Fruit fly (Drosophila melanogaster) whole organism, embryonic: Measurements from ENCODE around the gene CG15046.

Source experiments
- B-H2 ChIP-seq: fragments of 200-800 bp; sonication (Bioruptor generic); optimal IDR thresholded peaks from 2 replicates; lab custom pipeline; 2018; ENCODE audit warnings: missing biosample characterization, mild to moderate bottlenecking, missing genetic modification characterization
- Bgb ChIP-seq: fragments of 200-800 bp; sonication (Bioruptor generic); IDR thresholded peaks from 2 replicates; pipeline ENCODE4 v1.3.6; 2022; ENCODE audit warnings: missing biosample characterization, missing genetic modification characterization; ENCODE audit not compliant: partially characterized antibody
- BtbVII ChIP-seq: fragments of 200-800 bp; sonication (Bioruptor generic); optimal IDR thresholded peaks from 3 replicates; lab custom pipeline; 2017; ENCODE audit warnings: missing biosample characterization, mild to moderate bottlenecking, missing genetic modification characterization
- CG10654 ChIP-seq: fragments of 200-800 bp; sonication (Bioruptor generic); optimal IDR thresholded peaks from 2 replicates; lab custom pipeline; 2016; ENCODE audit warnings: missing biosample characterization, missing genetic modification characterization
- CG11093 ChIP-seq: fragments of 200-800 bp; sonication (Bioruptor generic); IDR thresholded peaks from 3 replicates; pipeline ENCODE4 v1.3.6; 2022; ENCODE audit warnings: missing biosample characterization, missing genetic modification characterization
- CG11723 ChIP-seq: fragments of 200-800 bp; sonication (Bioruptor generic); optimal IDR thresholded peaks from 2 replicates; lab custom pipeline; 2017; ENCODE audit warnings: missing biosample characterization, mild to moderate bottlenecking, missing genetic modification characterization
- CG12942 ChIP-seq: fragments of 200-800 bp; sonication (Bioruptor generic); optimal IDR thresholded peaks from 3 replicates; lab custom pipeline; 2016; ENCODE audit warnings: missing biosample characterization, missing genetic modification characterization
- CG1602 ChIP-seq: fragments of 200-800 bp; sonication (Bioruptor generic); optimal IDR thresholded peaks from 3 replicates; lab custom pipeline; 2016; ENCODE audit warnings: missing biosample characterization, missing genetic modification characterization
- CG16815 ChIP-seq: fragments of 200-800 bp; sonication (Bioruptor generic); optimal IDR thresholded peaks from 3 replicates; lab custom pipeline; 2017; ENCODE audit warnings: missing biosample characterization, mild to moderate bottlenecking, missing genetic modification characterization
- CG31441 ChIP-seq: fragments of 200-800 bp; sonication (Bioruptor generic); IDR thresholded peaks from 2 replicates; pipeline ENCODE4 v1.3.6; 2022; ENCODE audit warnings: missing biosample characterization, missing genetic modification characterization
- CG3407 ChIP-seq: fragments of 200-800 bp; sonication (Bioruptor generic); optimal IDR thresholded peaks from 2 replicates; lab custom pipeline; 2018; ENCODE audit warnings: missing biosample characterization, mild to moderate bottlenecking, missing genetic modification characterization
- CG5180 ChIP-seq: fragments of 200-800 bp; sonication (Bioruptor generic); optimal IDR thresholded peaks from 3 replicates; lab custom pipeline; 2017; ENCODE audit warnings: missing biosample characterization, missing genetic modification characterization, mild to moderate bottlenecking, moderate library complexity, missing genetic modification reagents
- CG6765 ChIP-seq: fragments of 200-800 bp; sonication (Bioruptor generic); optimal IDR thresholded peaks from 3 replicates; lab custom pipeline; 2017; ENCODE audit warnings: missing biosample characterization, mild to moderate bottlenecking, missing genetic modification characterization
- CG7372 ChIP-seq: fragments of 200-800 bp; sonication (Bioruptor generic); IDR thresholded peaks from 2 replicates; pipeline ENCODE4 v1.3.6; 2022; ENCODE audit warnings: missing biosample characterization, missing genetic modification characterization
- CG8765 ChIP-seq: fragments of 200-800 bp; sonication (Bioruptor generic); IDR thresholded peaks from 2 replicates; pipeline ENCODE4 v1.3.6; 2022; ENCODE audit warnings: missing biosample characterization, missing genetic modification characterization
- CHES-1-like ChIP-seq: fragments of 200-800 bp; sonication (Bioruptor generic); optimal IDR thresholded peaks from 2 replicates; lab custom pipeline; 2016; ENCODE audit warnings: missing biosample characterization, missing genetic modification characterization
- E2f1 ChIP-seq: fragments of 200-800 bp; sonication (Bioruptor generic); IDR thresholded peaks from 2 replicates; pipeline ENCODE4 v1.3.6; 2022; ENCODE audit warnings: missing biosample characterization, missing genetic modification characterization
- Hand ChIP-seq: fragments of 200-800 bp; sonication (Bioruptor generic); optimal IDR thresholded peaks from 2 replicates; lab custom pipeline; 2017; ENCODE audit warnings: mild to moderate bottlenecking, missing biosample characterization, missing genetic modification reagents, missing genetic modification characterization
- HmgD ChIP-seq: fragments of 200-800 bp; sonication (Bioruptor generic); optimal IDR thresholded peaks from 3 replicates; lab custom pipeline; 2016; ENCODE audit warnings: missing biosample characterization, missing genetic modification characterization
- Hmr ChIP-seq: fragments of 200-800 bp; sonication (Bioruptor generic); optimal IDR thresholded peaks from 3 replicates; lab custom pipeline; 2017; ENCODE audit warnings: mild to moderate bottlenecking, missing biosample characterization, missing genetic modification reagents, missing genetic modification characterization
- Lim3 ChIP-seq: fragments of 200-800 bp; sonication (Bioruptor generic); IDR thresholded peaks from 2 replicates; pipeline ENCODE4 v1.3.6; 2022; ENCODE audit warnings: missing biosample characterization, missing genetic modification characterization
- MESR4 ChIP-seq: fragments of 200-800 bp; sonication (Bioruptor generic); optimal IDR thresholded peaks from 2 replicates; lab custom pipeline; 2018; ENCODE audit warnings: missing biosample characterization, mild to moderate bottlenecking, missing genetic modification characterization, moderate library complexity
- Myb ChIP-seq: fragments of 200-800 bp; sonication (Bioruptor generic); optimal IDR thresholded peaks from 2 replicates; lab custom pipeline; 2016; ENCODE audit warnings: missing biosample characterization, missing genetic modification characterization
- NC2α ChIP-seq: fragments of 200-800 bp; sonication (Bioruptor generic); optimal IDR thresholded peaks from 2 replicates; lab custom pipeline; 2016; ENCODE audit warnings: missing biosample characterization, missing genetic modification characterization
- NK7.1 ChIP-seq: fragments of 200-800 bp; sonication (Bioruptor generic); optimal IDR thresholded peaks from 3 replicates; lab custom pipeline; 2016; ENCODE audit warnings: missing biosample characterization, missing genetic modification characterization
- Nf-YC ChIP-seq: fragments of 200-800 bp; optimal IDR thresholded peaks from 3 replicates; lab custom pipeline; 2019; ENCODE audit warnings: missing biosample characterization, mild to moderate bottlenecking, missing genetic modification characterization, moderate library complexity
- Poxn ChIP-seq: fragments of 200-800 bp; sonication (Bioruptor generic); IDR thresholded peaks from 2 replicates; pipeline ENCODE4 v1.3.6; 2022; ENCODE audit warnings: missing biosample characterization, missing genetic modification characterization
- Rfx ChIP-seq: fragments of 200-800 bp; sonication (Bioruptor generic); IDR thresholded peaks from 2 replicates; pipeline ENCODE4 v1.3.6; 2022; ENCODE audit warnings: missing biosample characterization, missing genetic modification characterization
- Rx ChIP-seq: fragments of 200-800 bp; sonication (Bioruptor generic); IDR thresholded peaks from 2 replicates; pipeline ENCODE4 v1.3.6; 2022; ENCODE audit warnings: missing biosample characterization, missing genetic modification characterization
- Sry-β ChIP-seq: fragments of 200-800 bp; sonication (Bioruptor generic); optimal IDR thresholded peaks from 2 replicates; lab custom pipeline; 2018; ENCODE audit warnings: missing biosample characterization, mild to moderate bottlenecking, missing genetic modification characterization, moderate library complexity
- Taf1 ChIP-seq: fragments of 200-800 bp; sonication (Bioruptor generic); IDR thresholded peaks from 2 replicates; pipeline ENCODE4 v1.3.6; 2022; ENCODE audit warnings: missing biosample characterization, missing genetic modification characterization
- Xrp1 ChIP-seq: fragments of 200-800 bp; sonication (Bioruptor generic); IDR thresholded peaks from 2 replicates; pipeline ENCODE4 v1.3.6; 2022; ENCODE audit warnings: missing biosample characterization, missing genetic modification characterization
- amos ChIP-seq: fragments of 200-800 bp; sonication (Bioruptor generic); IDR thresholded peaks from 2 replicates; pipeline ENCODE4 v1.3.6; 2022; ENCODE audit warnings: missing biosample characterization, missing genetic modification characterization; ENCODE audit not compliant: partially characterized antibody
- ap ChIP-seq: fragments of 200-800 bp; sonication (Bioruptor generic); IDR thresholded peaks from 2 replicates; pipeline ENCODE4 v1.3.6; 2022; ENCODE audit warnings: missing biosample characterization, missing genetic modification characterization
- bbx ChIP-seq: fragments of 200-800 bp; sonication (Bioruptor generic); IDR thresholded peaks from 2 replicates; pipeline ENCODE4 v1.3.6; 2022; ENCODE audit warnings: missing biosample characterization, missing genetic modification characterization; ENCODE audit not compliant: partially characterized antibody
- bigmax ChIP-seq: fragments of 200-800 bp; sonication (Bioruptor generic); optimal IDR thresholded peaks from 2 replicates; lab custom pipeline; 2018; ENCODE audit warnings: missing biosample characterization, mild to moderate bottlenecking, missing genetic modification characterization
- bowl ChIP-seq: fragments of 200-800 bp; sonication (Bioruptor generic); IDR thresholded peaks from 2 replicates; pipeline ENCODE4 v1.3.6; 2022; ENCODE audit warnings: missing biosample characterization, missing genetic modification characterization
- dm ChIP-seq: fragments of 200-800 bp; sonication (Bioruptor generic); optimal IDR thresholded peaks from 3 replicates; lab custom pipeline; 2016; ENCODE audit warnings: missing biosample characterization, missing genetic modification characterization
- gcm ChIP-seq: fragments of 200-800 bp; sonication (Bioruptor generic); optimal IDR thresholded peaks from 2 replicates; lab custom pipeline; 2019; ENCODE audit warnings: missing biosample characterization, mild to moderate bottlenecking, missing genetic modification characterization, moderate library complexity
- grn ChIP-seq: fragments of 200-800 bp; sonication (Bioruptor generic); optimal IDR thresholded peaks from 3 replicates; lab custom pipeline; 2017; ENCODE audit warnings: missing biosample characterization, missing genetic modification characterization
- insv ChIP-seq, 2 experiments: fragments of 200-800 bp; sonication (Bioruptor generic); optimal IDR thresholded peaks; 3 replicates each; lab custom pipeline; 2016 to 2018; ENCODE audit warnings: missing biosample characterization in 2 of 2, missing genetic modification characterization in 2 of 2
- jigr1 ChIP-seq: fragments of 200-800 bp; sonication (Bioruptor generic); IDR thresholded peaks from 3 replicates; pipeline ENCODE4 v1.3.6; 2022; ENCODE audit warnings: missing biosample characterization, missing genetic modification characterization
- ken ChIP-seq: fragments of 200-800 bp; sonication (Bioruptor generic); IDR thresholded peaks from 3 replicates; pipeline ENCODE4 v1.3.6; 2022; ENCODE audit warnings: missing biosample characterization, missing genetic modification characterization
- otp ChIP-seq: fragments of 200-800 bp; sonication (Bioruptor generic); IDR thresholded peaks from 3 replicates; pipeline ENCODE4, ENCODE4 v1.3.6; 2022; ENCODE audit warnings: missing biosample characterization, missing genetic modification characterization
- pho ChIP-seq: fragments of 200-800 bp; sonication (Bioruptor generic); optimal IDR thresholded peaks from 2 replicates; lab custom pipeline; 2016; ENCODE audit warnings: missing biosample characterization, missing genetic modification characterization
- sd ChIP-seq: fragments of 200-800 bp; sonication (Bioruptor generic); optimal IDR thresholded peaks from 3 replicates; lab custom pipeline; 2018; ENCODE audit warnings: missing biosample characterization, mild to moderate bottlenecking, missing genetic modification characterization, moderate library complexity
- ssp ChIP-seq: fragments of 200-800 bp; sonication (Bioruptor generic); IDR thresholded peaks from 2 replicates; pipeline ENCODE4 v1.3.6; 2022; ENCODE audit warnings: missing biosample characterization, missing genetic modification characterization
- stc ChIP-seq: fragments of 200-800 bp; sonication (Bioruptor generic); IDR thresholded peaks from 2 replicates; pipeline ENCODE4 v1.3.6; 2022; ENCODE audit warnings: missing biosample characterization, missing genetic modification characterization
- stwl ChIP-seq: fragments of 200-800 bp; sonication (Bioruptor generic); optimal IDR thresholded peaks from 3 replicates; lab custom pipeline; 2018; ENCODE audit warnings: missing biosample characterization, mild to moderate bottlenecking, missing genetic modification characterization, moderate library complexity
- tup ChIP-seq: fragments of 200-800 bp; sonication (Bioruptor generic); optimal IDR thresholded peaks from 2 replicates; lab custom pipeline; 2016; ENCODE audit warnings: missing biosample characterization, mild to moderate bottlenecking, missing genetic modification characterization, moderate library complexity

CG15046 gene

dm6 chrX:18479307-18480134, 9.9 kb downstream of the CG15046 start, which contains the start of gene CG32547 (continued):
- TF ChIP-seq Sry-β (GFP tag; lab: Kevin White, UChicago) (no peak), BtbVII (GFP tag; lab: Kevin White, UChicago) (no peak), E2f1 (GFP tag; lab: Robert Waterston, UW) (no peak), otp (GFP tag; lab: Robert Waterston, UW) (no peak), amos (GFP tag; lab: Robert Waterston, UW) (no peak), tup (GFP tag; lab: Kevin White, UChicago) (no peak), NC2α (GFP tag; lab: Kevin White, UChicago) (no peak), Hmr (GFP tag; lab: Kevin White, UChicago) (no peak), CHES-1-like (GFP tag; lab: Kevin White, UChicago) (no peak), ap (no peak), insv (GFP tag; optimal IDR thresholded peaks at IDR 0.05; lab: Kevin White, UChicago) (no peak), Lim3 (GFP tag; lab: Robert Waterston, UW) (no peak), Myb (GFP tag; lab: Kevin White, UChicago) (no peak), Bgb (GFP tag; lab: Robert Waterston, UW) (0 out of 2 replicates have a peak, but pooled peaks have one; percentile 17), CG16815 (GFP tag; lab: Kevin White, UChicago) (no peak), CG5180 (GFP tag; lab: Kevin White, UChicago) (no peak), bigmax (no peak), Nf-YC (tag; lab: Kevin White, UChicago) (peak; percentile 8), Taf1 (no peak), Rx (GFP tag; lab: Robert Waterston, UW) (no peak), dm (no peak), ssp (GFP tag; lab: Robert Waterston, UW) (no peak), ken (no peak), CG7372 (GFP tag; lab: Robert Waterston, UW) (no peak), bowl (GFP tag; lab: Robert Waterston, UW) (no peak), CG3407 (GFP tag; lab: Kevin White, UChicago) (no peak), stc (GFP tag; lab: Robert Waterston, UW) (no peak), MESR4 (GFP tag; lab: Kevin White, UChicago) (no peak), NK7.1 (no peak), CG10654 (no peak), HmgD (GFP tag; lab: Kevin White, UChicago) (no peak), sd (tag; lab: Kevin White, UChicago) (no peak), bbx (GFP tag; lab: Robert Waterston, UW) (no peak; the same call in 1 of the 2 replicates), CG1602 (GFP tag; lab: Kevin White, UChicago) (no peak), CG31441 (GFP tag; lab: Robert Waterston, UW) (peak; percentile 16; the same call in 1 of the 2 replicates), Poxn (GFP tag; lab: Robert Waterston, UW) (no peak), Hand (GFP tag; lab: Kevin White, UChicago) (no peak), pho (GFP tag; lab: Kevin White, UChicago) (no peak), CG11093 (GFP tag; lab: Robert Waterston, UW) (no peak), Xrp1 (peak; percentile 36; the same call in 1 of the 2 replicates), stwl (no peak), jigr1 (GFP tag; lab: Robert Waterston, UW) (no peak), grn (no peak), CG8765 (GFP tag; lab: Robert Waterston, UW) (no peak), Rfx (peak; percentile 17; the same call in 1 of the 2 replicates), gcm (GFP tag; lab: Kevin White, UChicago) (no peak), CG6765 (GFP tag; lab: Kevin White, UChicago) (no peak), CG12942 (GFP tag; lab: Kevin White, UChicago) (no peak), B-H2 (GFP tag; lab: Kevin White, UChicago) (no peak), CG11723 (GFP tag; lab: Kevin White, UChicago) (no peak)
